Worm (Caenorhabditis elegans) whole organism, mixed stage, embryonic: Measurements from ENCODE around the gene C35D10.3.

Experiments used
- M03D4.4 ChIP-seq: sonication (generic microtip); optimal IDR thresholded peaks from 2 replicates; lab custom pipeline; 2017; ENCODE audit warnings: mild to moderate bottlenecking, missing genetic modification characterization, missing compliant biosample characterization
- bed-3 ChIP-seq: fragments of 200-800 bp; sonication (Bioruptor generic); optimal IDR thresholded peaks from 3 replicates; lab custom pipeline; 2018; ENCODE audit warnings: mild to moderate bottlenecking, missing genetic modification characterization, moderate library complexity, missing compliant biosample characterization
- ceh-39 ChIP-seq: fragments of 150-350 bp; optimal IDR thresholded peaks from 2 replicates; lab custom pipeline; 2014; ENCODE audit warnings: missing biosample characterization, missing genetic modification characterization
- ceh-43 ChIP-seq: fragments of 200-800 bp; sonication (Bioruptor generic); optimal IDR thresholded peaks from 2 replicates; lab custom pipeline; 2018; ENCODE audit warnings: mild to moderate bottlenecking, missing genetic modification characterization, moderate library complexity, missing compliant biosample characterization
- ces-1 ChIP-seq: fragments of 150-350 bp; optimal IDR thresholded peaks from 2 replicates; lab custom pipeline; 2014; ENCODE audit warnings: missing biosample characterization, missing genetic modification reagents, missing genetic modification characterization
- cnd-1 ChIP-seq: fragments of 200-800 bp; sonication (Bioruptor generic); optimal IDR thresholded peaks from 2 replicates; lab custom pipeline; 2018; ENCODE audit warnings: mild to moderate bottlenecking, missing genetic modification characterization, missing compliant biosample characterization
- drap-1 ChIP-seq: fragments of 200-800 bp; sonication (Bioruptor generic); optimal IDR thresholded peaks from 3 replicates; lab custom pipeline; 2018; ENCODE audit warnings: mild to moderate bottlenecking, missing genetic modification characterization, missing compliant biosample characterization
- elt-1 ChIP-seq: sonication (generic microtip); optimal IDR thresholded peaks from 2 replicates; lab custom pipeline; 2017; ENCODE audit warnings: missing genetic modification characterization, mild to moderate bottlenecking, missing compliant biosample characterization, antibody characterized with exemption, moderate library complexity, borderline replicate concordance; ENCODE audit not compliant: insufficient read depth
- flh-1 ChIP-seq: fragments of 200-800 bp; sonication (Bioruptor generic); optimal IDR thresholded peaks from 2 replicates; lab custom pipeline; 2018; ENCODE audit warnings: mild to moderate bottlenecking, missing genetic modification characterization, moderate library complexity, missing compliant biosample characterization
- lsy-2 ChIP-seq: fragments of 150-350 bp; optimal IDR thresholded peaks from 2 replicates; lab custom pipeline; 2014; ENCODE audit warnings: missing biosample characterization, missing genetic modification characterization
- mep-1 ChIP-seq: fragments of 150-350 bp; optimal IDR thresholded peaks from 2 replicates; lab custom pipeline; 2017; ENCODE audit warnings: missing biosample characterization, missing genetic modification reagents, missing genetic modification characterization, inconsistent platforms
- nhr-2 ChIP-seq: fragments of 150-350 bp; optimal IDR thresholded peaks from 2 replicates; lab custom pipeline; 2014; ENCODE audit warnings: missing biosample characterization, missing genetic modification characterization
- nhr-237 ChIP-seq: fragments of 150-350 bp; optimal IDR thresholded peaks from 2 replicates; lab custom pipeline; 2014; ENCODE audit warnings: missing biosample characterization, missing genetic modification characterization
- nhr-28 ChIP-seq: fragments of 150-350 bp; optimal IDR thresholded peaks from 2 replicates; lab custom pipeline; 2014; ENCODE audit warnings: missing biosample characterization, missing genetic modification characterization
- snpc-4 ChIP-seq: fragments of 150-350 bp; optimal IDR thresholded peaks from 2 replicates; lab custom pipeline; 2014; ENCODE audit warnings: missing biosample characterization, missing genetic modification characterization
- tbx-8 ChIP-seq: fragments of 200-800 bp; sonication (Bioruptor generic); optimal IDR thresholded peaks from 2 replicates; lab custom pipeline; 2018; ENCODE audit warnings: mild to moderate bottlenecking, missing genetic modification characterization, moderate library complexity, missing compliant biosample characterization
- unc-39 ChIP-seq: fragments of 150-350 bp; optimal IDR thresholded peaks from 2 replicates; lab custom pipeline; 2014; ENCODE audit warnings: missing biosample characterization, missing genetic modification characterization
- zip-8 ChIP-seq: fragments of 150-350 bp; optimal IDR thresholded peaks from 2 replicates; lab custom pipeline; 2014; ENCODE audit warnings: missing biosample characterization, missing genetic modification characterization

The C35D10.3 gene

DNA sequence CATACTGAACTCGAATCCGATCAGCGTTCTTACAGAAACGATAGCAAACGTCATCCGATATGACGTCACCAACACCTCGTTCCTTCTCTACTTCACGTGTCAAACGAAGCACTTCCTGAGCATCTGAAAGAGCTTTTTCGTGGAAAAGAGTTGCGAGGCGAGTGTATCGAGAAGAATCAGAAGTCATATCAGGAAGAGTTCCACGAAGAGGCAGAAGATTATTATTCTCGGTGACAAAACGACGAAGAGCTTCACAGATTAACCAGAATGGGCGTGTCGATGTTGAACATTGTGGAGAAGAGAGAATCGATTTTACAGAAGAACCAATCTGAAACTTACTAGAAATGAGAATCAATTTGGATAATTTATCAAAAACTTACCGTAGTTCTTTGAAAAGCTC lies 50.2 kb downstream of the C35D10.3 start:
- TF ChIP-seq zip-8 (tag; lab: Kevin White, UChicago) (no peak), elt-1 (tag; lab: Kevin White, UChicago) (no peak), ces-1 (GFP tag; lab: Kevin White, UChicago) (no peak), bed-3 (no peak), snpc-4 (tag; lab: Kevin White, UChicago) (no peak), M03D4.4 (no peak), lsy-2 (tag; lab: Kevin White, UChicago) (no peak), ceh-43 (no peak), unc-39 (tag; lab: Kevin White, UChicago) (no peak), nhr-2 (no peak), drap-1 (no peak), nhr-28 (tag; lab: Kevin White, UChicago) (no peak), tbx-8 (GFP tag; lab: Kevin White, UChicago) (no peak), flh-1 (GFP tag; lab: Kevin White, UChicago) (no peak), nhr-237 (tag; lab: Kevin White, UChicago) (no peak), mep-1 (tag; lab: Kevin White, UChicago) (no peak), cnd-1 (no peak), ceh-39 (tag; lab: Kevin White, UChicago) (no peak)
